Worm (Caenorhabditis elegans) whole organism, L1 larva: ENCODE data around the gene K02G10.15.
A peak's percentile ranks its signal among the peaks of the same experiment; 100 is the strongest.

Experiments used
- C04F5.9 ChIP-seq: sonication (generic microtip); optimal IDR thresholded peaks from 2 replicates; lab custom pipeline; 2016; ENCODE audit warnings: missing genetic modification characterization, missing compliant biosample characterization
- F16B12.6 ChIP-seq: fragments of 150-350 bp; optimal IDR thresholded peaks from 2 replicates; lab custom pipeline; 2014; ENCODE audit warnings: missing biosample characterization, missing genetic modification characterization
- Y116A8C.19 ChIP-seq: sonication (generic microtip); optimal IDR thresholded peaks from 2 replicates; lab custom pipeline; 2016; ENCODE audit warnings: missing compliant biosample characterization, missing genetic modification characterization, borderline replicate concordance
- aha-1 ChIP-seq: fragments of 150-350 bp; optimal IDR thresholded peaks from 2 replicates; lab custom pipeline; 2014; ENCODE audit warnings: missing biosample characterization, missing genetic modification characterization
- aly-2 ChIP-seq: fragments of 150-350 bp; optimal IDR thresholded peaks from 2 replicates; lab custom pipeline; 2014; ENCODE audit warnings: missing biosample characterization, missing genetic modification characterization
- blmp-1 ChIP-seq: fragments of 150-350 bp; optimal IDR thresholded peaks from 2 replicates; lab custom pipeline; 2014; ENCODE audit warnings: missing biosample characterization, missing genetic modification characterization
- ceh-8 ChIP-seq: fragments of 200-800 bp; sonication (Bioruptor generic); optimal IDR thresholded peaks from 2 replicates; lab custom pipeline; 2018; ENCODE audit warnings: mild to moderate bottlenecking, missing genetic modification characterization, moderate library complexity, missing compliant biosample characterization
- ceh-82 ChIP-seq, 3 experiments: fragments of 150-350 bp in 1 of 3; sonication (generic microtip) in 2 of 3; optimal IDR thresholded peaks; 2 replicates each; lab custom pipeline; 2014 to 2017; ENCODE audit warnings: missing biosample characterization in 3 of 3, missing genetic modification characterization in 3 of 3
- ceh-88 ChIP-seq: fragments of 200-800 bp; sonication (Bioruptor generic); IDR thresholded peaks from 2 replicates; pipeline ENCODE4 v1.3.6; 2022; ENCODE audit warnings: missing genetic modification characterization, missing compliant biosample characterization
- dpl-1 ChIP-seq, 3 experiments: fragments of 150-350 bp in 2 of 3; sonication (generic microtip) in 1 of 3; optimal IDR thresholded peaks; 2 replicates each; lab custom pipeline; 2014 to 2017; ENCODE audit warnings: missing biosample characterization in 3 of 3, missing genetic modification characterization in 3 of 3, missing genetic modification reagents in 3 of 3
- dsc-1 ChIP-seq: sonication (generic microtip); optimal IDR thresholded peaks from 2 replicates; lab custom pipeline; 2016; ENCODE audit warnings: mild to moderate bottlenecking, missing genetic modification characterization, missing compliant biosample characterization
- efl-1 ChIP-seq, 4 experiments: fragments of 150-350 bp; optimal IDR thresholded peaks in 3 of 4; peaks in 1 of 4; 1 replicate in 1 of 4; 2 replicates in 3 of 4; lab custom pipeline; 2014; ENCODE audit warnings: missing biosample characterization in 2 of 4, missing genetic modification characterization in 2 of 4, missing genetic modification reagents in 2 of 4
- efl-3 ChIP-seq: fragments of 200-800 bp; sonication (Bioruptor generic); optimal IDR thresholded peaks from 2 replicates; lab custom pipeline; 2018; ENCODE audit warnings: mild to moderate bottlenecking, missing genetic modification characterization, missing compliant biosample characterization
- fos-1 ChIP-seq: fragments of 150-350 bp; optimal IDR thresholded peaks from 2 replicates; lab custom pipeline; 2014; ENCODE audit warnings: missing biosample characterization, missing genetic modification characterization
- hlh-17 ChIP-seq: fragments of 200-800 bp; sonication (Bioruptor generic); optimal IDR thresholded peaks from 2 replicates; lab custom pipeline; 2018; ENCODE audit warnings: missing genetic modification characterization, mild to moderate bottlenecking, missing compliant biosample characterization, moderate library complexity, borderline replicate concordance
- hpl-2 ChIP-seq: fragments of 150-350 bp; optimal IDR thresholded peaks from 2 replicates; lab custom pipeline; 2014; ENCODE audit warnings: missing biosample characterization, missing genetic modification reagents, missing genetic modification characterization
- irx-1 ChIP-seq: sonication (generic microtip); optimal IDR thresholded peaks from 2 replicates; lab custom pipeline; 2016; ENCODE audit warnings: missing genetic modification characterization, missing compliant biosample characterization
- jun-1 ChIP-seq: fragments of 150-350 bp; optimal IDR thresholded peaks from 2 replicates; lab custom pipeline; 2014; ENCODE audit warnings: missing biosample characterization, missing genetic modification reagents, missing genetic modification characterization
- lin-14 ChIP-seq: fragments of 200-800 bp; sonication (Bioruptor generic); optimal IDR thresholded peaks from 2 replicates; lab custom pipeline; 2018; ENCODE audit warnings: mild to moderate bottlenecking, missing genetic modification characterization, moderate library complexity, missing compliant biosample characterization
- lin-39 ChIP-seq: fragments of 150-350 bp; optimal IDR thresholded peaks from 2 replicates; lab custom pipeline; 2014; ENCODE audit warnings: missing biosample characterization, missing genetic modification reagents, missing genetic modification characterization
- lir-3 ChIP-seq: sonication (generic microtip); optimal IDR thresholded peaks from 2 replicates; lab custom pipeline; 2016; ENCODE audit warnings: mild to moderate bottlenecking, missing genetic modification characterization, moderate library complexity, missing compliant biosample characterization; ENCODE audit not compliant: poor library complexity
- lsy-2 ChIP-seq, 2 experiments: fragments of 150-350 bp; optimal IDR thresholded peaks; 2 replicates each; lab custom pipeline; 2014; ENCODE audit warnings: missing biosample characterization in 2 of 2, missing genetic modification characterization in 2 of 2
- mdl-1 ChIP-seq, 2 experiments: fragments of 150-350 bp; optimal IDR thresholded peaks; 2 replicates each; lab custom pipeline; 2014 to 2017; ENCODE audit warnings: missing biosample characterization in 2 of 2, missing genetic modification characterization in 2 of 2, inconsistent platforms in 1 of 2
- mef-2 ChIP-seq: fragments of 150-350 bp; optimal IDR thresholded peaks from 2 replicates; lab custom pipeline; 2014; ENCODE audit warnings: missing biosample characterization, missing genetic modification characterization
- mep-1 ChIP-seq: fragments of 150-350 bp; optimal IDR thresholded peaks from 2 replicates; lab custom pipeline; 2014; ENCODE audit warnings: missing biosample characterization, missing genetic modification characterization
- nhr-19 ChIP-seq: fragments of 200-800 bp; sonication (Bioruptor generic); conservative IDR thresholded peaks from 2 replicates; pipeline ENCODE4 v1.3.6; 2022; ENCODE audit warnings: missing genetic modification characterization, missing compliant biosample characterization
- nhr-20 ChIP-seq: sonication (generic microtip); optimal IDR thresholded peaks from 2 replicates; lab custom pipeline; 2016; ENCODE audit warnings: mild to moderate bottlenecking, missing genetic modification characterization, missing compliant biosample characterization
- nhr-237 ChIP-seq: fragments of 150-350 bp; optimal IDR thresholded peaks from 2 replicates; lab custom pipeline; 2014; ENCODE audit warnings: missing biosample characterization, missing genetic modification characterization
- nhr-47 ChIP-seq: sonication (generic microtip); optimal IDR thresholded peaks from 2 replicates; lab custom pipeline; 2016; ENCODE audit warnings: mild to moderate bottlenecking, missing genetic modification characterization, moderate library complexity, missing compliant biosample characterization
- nhr-71 ChIP-seq: sonication (generic microtip); optimal IDR thresholded peaks from 2 replicates; lab custom pipeline; 2016; ENCODE audit warnings: mild to moderate bottlenecking, missing genetic modification characterization, moderate library complexity, missing compliant biosample characterization
- nhr-77 ChIP-seq: fragments of 150-350 bp; optimal IDR thresholded peaks from 2 replicates; lab custom pipeline; 2014; ENCODE audit warnings: missing biosample characterization, missing genetic modification characterization
- nhr-84 ChIP-seq: sonication (generic microtip); optimal IDR thresholded peaks from 2 replicates; lab custom pipeline; 2017; ENCODE audit warnings: missing biosample characterization, missing genetic modification characterization
- nhr-85 ChIP-seq: sonication (generic microtip); peaks from one replicate; lab custom pipeline; 2016; ENCODE audit warnings: missing genetic modification characterization, inconsistent platforms, missing compliant biosample characterization
- nhr-90 ChIP-seq: sonication (generic microtip); optimal IDR thresholded peaks from 2 replicates; lab custom pipeline; 2016; ENCODE audit warnings: mild to moderate bottlenecking, missing genetic modification characterization, missing compliant biosample characterization; ENCODE audit not compliant: poor library complexity
- pag-3 ChIP-seq: sonication (generic microtip); optimal IDR thresholded peaks from 2 replicates; lab custom pipeline; 2017; ENCODE audit warnings: missing genetic modification characterization, mild to moderate bottlenecking, missing compliant biosample characterization, antibody characterized with exemption, borderline replicate concordance; ENCODE audit not compliant: insufficient read depth
- pax-3 ChIP-seq: fragments of 200-800 bp; sonication (Bioruptor generic); optimal IDR thresholded peaks from 2 replicates; lab custom pipeline; 2018; ENCODE audit warnings: mild to moderate bottlenecking, missing genetic modification characterization, moderate library complexity, missing compliant biosample characterization
- pqm-1 ChIP-seq: sonication (generic microtip); optimal IDR thresholded peaks from 3 replicates; lab custom pipeline; 2017; ENCODE audit warnings: missing biosample characterization, missing genetic modification characterization
- rnt-1 ChIP-seq: sonication (generic microtip); optimal IDR thresholded peaks from 2 replicates; lab custom pipeline; 2016; ENCODE audit warnings: mild to moderate bottlenecking, missing genetic modification characterization, moderate library complexity, missing compliant biosample characterization
- skn-1 ChIP-seq: fragments of 150-350 bp; optimal IDR thresholded peaks from 2 replicates; lab custom pipeline; 2014; ENCODE audit warnings: missing biosample characterization, missing genetic modification characterization
- snpc-4 ChIP-seq: fragments of 150-350 bp; optimal IDR thresholded peaks from 2 replicates; lab custom pipeline; 2014; ENCODE audit warnings: missing biosample characterization, missing genetic modification characterization
- sox-4 ChIP-seq: sonication (generic microtip); optimal IDR thresholded peaks from 2 replicates; lab custom pipeline; 2016; ENCODE audit warnings: missing genetic modification characterization, missing compliant biosample characterization
- swsn-7 ChIP-seq: sonication (generic microtip); optimal IDR thresholded peaks from 2 replicates; lab custom pipeline; 2016; ENCODE audit warnings: missing genetic modification characterization, missing compliant biosample characterization
- tbx-2 ChIP-seq: sonication (generic microtip); optimal IDR thresholded peaks from 2 replicates; lab custom pipeline; 2016; ENCODE audit warnings: missing genetic modification characterization, missing compliant biosample characterization
- tlp-1 ChIP-seq: fragments of 150-350 bp; optimal IDR thresholded peaks from 2 replicates; lab custom pipeline; 2014; ENCODE audit warnings: missing biosample characterization, missing genetic modification characterization
- unc-86 ChIP-seq: sonication (generic microtip); optimal IDR thresholded peaks from 2 replicates; lab custom pipeline; 2016; ENCODE audit warnings: missing genetic modification characterization, missing compliant biosample characterization
- xbp-1 ChIP-seq: sonication (generic microtip); optimal IDR thresholded peaks from 2 replicates; lab custom pipeline; 2016; ENCODE audit warnings: missing genetic modification characterization, missing compliant biosample characterization
- zag-1 ChIP-seq: fragments of 150-350 bp; optimal IDR thresholded peaks from 2 replicates; lab custom pipeline; 2014; ENCODE audit warnings: missing biosample characterization, missing genetic modification characterization
- zip-4 ChIP-seq: fragments of 200-800 bp; sonication (Bioruptor generic); optimal IDR thresholded peaks from 2 replicates; lab custom pipeline; 2018; ENCODE audit warnings: mild to moderate bottlenecking, missing genetic modification characterization, moderate library complexity, missing compliant biosample characterization
- ztf-11 ChIP-seq, 2 experiments: sonication (generic microtip); optimal IDR thresholded peaks; 2 replicates each; lab custom pipeline; 2016 to 2017; ENCODE audit warnings: missing genetic modification characterization in 2 of 2, missing biosample characterization in 1 of 2, missing compliant biosample characterization in 1 of 2

Gene K02G10.15

DNA sequence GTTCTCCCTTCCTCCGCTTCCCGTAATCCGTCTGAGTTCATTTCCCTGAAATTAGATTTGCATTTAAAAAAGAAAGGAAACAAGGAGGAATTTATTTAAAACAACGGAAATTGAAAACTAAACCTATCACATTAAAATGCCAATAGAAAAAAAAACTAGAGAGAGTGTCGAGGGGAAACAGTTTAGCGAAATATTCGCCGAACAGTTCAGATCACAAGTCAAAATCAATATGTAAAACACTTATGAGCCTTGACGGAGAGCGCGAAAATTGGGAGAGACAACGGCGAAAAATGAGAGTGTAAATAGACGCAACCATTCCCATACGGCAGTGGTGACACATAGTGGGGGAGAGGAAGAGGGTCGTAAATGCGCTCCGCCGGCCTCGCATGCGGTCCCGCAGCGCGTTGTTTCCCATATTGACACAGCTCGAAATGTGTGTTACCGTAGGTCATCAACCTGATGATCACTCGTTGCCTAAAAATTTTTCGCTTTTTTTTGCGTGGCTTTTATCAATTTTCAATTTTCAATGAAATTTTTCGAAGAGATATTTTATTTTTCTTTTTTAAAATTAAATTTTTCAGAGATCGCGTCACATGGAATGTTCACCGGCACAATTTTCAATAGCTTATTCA, 29.3 kb upstream of the K02G10.15 start, which contains the start of the genes dnj-14 and glit-1 (continued):
- no peak for TF ChIP-seq efl-3 (GFP tag; lab: Kevin White, UChicago)
- peak; percentile 94 for TF ChIP-seq lin-14
- TF ChIP-seq aly-2 (tag; lab: Kevin White, UChicago), result peak; percentile 19
- peak; percentile 76 to 86 for TF ChIP-seq efl-1 (optimal IDR thresholded peaks at IDR 0.05; lab: Kevin White, UChicago)
- TF ChIP-seq efl-1 (GFP tag; optimal IDR thresholded peaks at IDR 0.05 in 1 of 2; lab: Kevin White, UChicago), result peak; percentile 59 to 96
- TF ChIP-seq hlh-17 (GFP tag; lab: Kevin White, UChicago), result no peak
- peak; percentile 19 for TF ChIP-seq aha-1 (tag; lab: Kevin White, UChicago)
- TF ChIP-seq nhr-90 (tag; lab: Kevin White, UChicago), result peak; percentile 82
- TF ChIP-seq ztf-11 (tag; optimal IDR thresholded peaks at IDR 0.05; lab: Kevin White, UChicago), result peak in 1 of 2 experiments; percentile 70
- TF ChIP-seq ceh-88 (GFP tag; lab: Robert Waterston, UW), result peak; percentile 62; the same call in 1 of the 2 replicates
- peak; percentile 93 for TF ChIP-seq nhr-85 (tag; lab: Kevin White, UChicago)
- no peak for TF ChIP-seq Y116A8C.19
- peak; percentile 72 for TF ChIP-seq hpl-2 (GFP tag; lab: Kevin White, UChicago)
- no peak for TF ChIP-seq sox-4 (tag; lab: Kevin White, UChicago)
- peak; percentile 38 for TF ChIP-seq snpc-4
- TF ChIP-seq blmp-1 (tag; lab: Kevin White, UChicago), result peak; percentile 79
- peak; percentile 70 for TF ChIP-seq F16B12.6 (tag; lab: Kevin White, UChicago)
- TF ChIP-seq lsy-2 (tag; optimal IDR thresholded peaks at IDR 0.05; lab: Kevin White, UChicago), result peak; percentile 98 to 99
- TF ChIP-seq pag-3 (tag; lab: Kevin White, UChicago), result no peak
- peak; percentile 89 for TF ChIP-seq rnt-1 (tag; lab: Kevin White, UChicago)
- peak; percentile 68 for TF ChIP-seq lir-3
- peak; percentile 39 for TF ChIP-seq nhr-237
- TF ChIP-seq C04F5.9 (tag; lab: Kevin White, UChicago), result peak; percentile 25
- TF ChIP-seq dsc-1, result peak; percentile 83
- peak; percentile 91 for TF ChIP-seq mep-1
- TF ChIP-seq zag-1 (tag; lab: Kevin White, UChicago), result no peak
- no peak for TF ChIP-seq tlp-1 (tag; lab: Kevin White, UChicago)
- peak; percentile 78 for TF ChIP-seq fos-1 (tag; lab: Kevin White, UChicago)
- peak; percentile 21 for TF ChIP-seq zip-4 (GFP tag; lab: Kevin White, UChicago)
- TF ChIP-seq nhr-47 (tag; lab: Kevin White, UChicago), result peak; percentile 87
- peak; percentile 9 for TF ChIP-seq ceh-8 (GFP tag; lab: Kevin White, UChicago)
- peak; percentile 89 for TF ChIP-seq swsn-7 (tag; lab: Kevin White, UChicago)
- TF ChIP-seq nhr-20 (tag; lab: Kevin White, UChicago), result peak; percentile 91
- peak; percentile 70 to 76 (median 74) for TF ChIP-seq dpl-1 (GFP tag; optimal IDR thresholded peaks at IDR 0.05; lab: Kevin White, UChicago)
- no peak for TF ChIP-seq nhr-84

DNA sequence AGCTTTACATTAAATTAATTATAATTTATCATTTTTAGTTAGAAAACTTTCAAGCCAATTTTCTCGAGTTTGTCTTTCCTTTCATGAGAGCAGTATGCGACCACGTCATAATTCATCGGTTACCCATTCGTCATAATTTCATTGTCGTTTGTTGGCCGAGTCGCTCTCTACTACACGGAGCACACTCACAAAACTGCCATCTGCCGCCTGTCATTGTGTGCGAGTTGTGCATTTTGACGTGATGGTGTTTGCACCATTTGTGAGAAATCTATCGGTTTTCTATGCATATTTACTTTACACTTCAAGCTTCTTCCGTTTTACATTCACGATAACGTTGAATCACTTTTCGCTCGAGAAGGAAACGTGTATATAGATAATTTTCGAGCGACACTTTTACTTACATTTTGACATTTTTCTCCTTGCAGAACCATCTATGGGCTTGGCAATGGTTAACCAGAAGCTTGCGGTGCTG, 24.3 kb upstream of the K02G10.15 start, which contains the start of gene dhhc-10:
TSS of gene dhhc-10 (plus strand) at position 422 of the 472 bp plus-strand sequence.
- TF ChIP-seq pqm-1 (tag; lab: Kevin White, UChicago) (peak; percentile 8), nhr-77 (tag; lab: Kevin White, UChicago) (peak; percentile 7), nhr-20 (tag; lab: Kevin White, UChicago) (peak; percentile 53), aha-1 (tag; lab: Kevin White, UChicago) (no peak), lin-39 (no peak), jun-1 (tag; lab: Kevin White, UChicago) (peak; percentile 52), nhr-90 (tag; lab: Kevin White, UChicago) (no peak), nhr-47 (tag; lab: Kevin White, UChicago) (peak; percentile 53), tbx-2 (tag; lab: Kevin White, UChicago) (peak; percentile 52), ceh-8 (GFP tag; lab: Kevin White, UChicago) (peak; percentile 31), mef-2 (tag; lab: Kevin White, UChicago) (no peak), pax-3 (no peak), lin-14 (peak; percentile 77), irx-1 (tag; lab: Kevin White, UChicago) (peak; percentile 36), unc-86 (tag; lab: Kevin White, UChicago) (peak; percentile 44), xbp-1 (peak; percentile 72), mep-1 (peak; percentile 65), nhr-71 (peak; percentile 68), ceh-82 (tag; optimal IDR thresholded peaks at IDR 0.05; lab: Kevin White, UChicago) (peak in 1 of 3 experiments; percentile 40), skn-1 (tag; lab: Kevin White, UChicago) (no peak), dsc-1 (peak; percentile 22), mdl-1 (tag; optimal IDR thresholded peaks at IDR 0.05; lab: Kevin White, UChicago) (peak in 1 of 2 experiments; percentile 34), nhr-19 (GFP tag; lab: Robert Waterston, UW) (0 out of 2 replicates have a peak, but pooled peaks have one; percentile 20)
